Worm (Caenorhabditis elegans): ENCODE results near the gene spds-1.

ce11 chrII:12808746-12809145 is 2.0 kb downstream of the spds-1 start:
- TF ChIP-seq tbx-11 (GFP tag; IDR thresholded peaks at IDR 0.05) (no peak), flt-1 (GFP tag; IDR thresholded peaks at IDR 0.05) (no peak), scrt-1 (GFP tag; IDR thresholded peaks at IDR 0.05) (no peak), aly-1 (tag; optimal IDR thresholded peaks at IDR 0.05) (no peak), ama-1 (optimal IDR thresholded peaks at IDR 0.05) (no peak), ceh-36 (tag; optimal IDR thresholded peaks at IDR 0.05) (no peak), tra-4 (tag; optimal IDR thresholded peaks at IDR 0.05) (no peak), F13C5.2 (tag; optimal IDR thresholded peaks at IDR 0.05) (no peak), ceh-13 (GFP tag; optimal IDR thresholded peaks at IDR 0.05) (no peak), hmg-4 (GFP tag; optimal IDR thresholded peaks at IDR 0.05) (no peak), pes-1 (GFP tag; IDR thresholded peaks at IDR 0.05) (no peak), tbx-37 (GFP tag; conservative IDR thresholded peaks at IDR 0.05) (no peak), hmbx-1 (tag; optimal IDR thresholded peaks at IDR 0.05) (no peak)
